Worm (Caenorhabditis elegans): ENCODE measurements around the gene mmad-1.

- no peak for TF ChIP-seq mab-5 (tag; optimal IDR thresholded peaks at IDR 0.05)
- TF ChIP-seq alr-1 (tag; optimal IDR thresholded peaks at IDR 0.05), result no peak
- no peak for TF ChIP-seq ama-1 (optimal IDR thresholded peaks at IDR 0.05)
- TF ChIP-seq nhr-25 (tag; optimal IDR thresholded peaks at IDR 0.05), result no peak
- no peak for TF ChIP-seq mdl-1 (tag; optimal IDR thresholded peaks at IDR 0.05)
- no peak for TF ChIP-seq R02D3.7 (tag; optimal IDR thresholded peaks at IDR 0.05)
- TF ChIP-seq lsy-2 (tag; optimal IDR thresholded peaks at IDR 0.05), result no peak
- no peak for TF ChIP-seq ceh-82 (tag; optimal IDR thresholded peaks at IDR 0.05)
- TF ChIP-seq sma-9 (GFP tag; optimal IDR thresholded peaks at IDR 0.05), result no peak
- TF ChIP-seq sma-9 (tag; optimal IDR thresholded peaks at IDR 0.05), result no peak
- TF ChIP-seq nhr-237 (tag; optimal IDR thresholded peaks at IDR 0.05), result no peak
- TF ChIP-seq dmd-4 (tag; optimal IDR thresholded peaks at IDR 0.05), result no peak
- TF ChIP-seq ceh-16 (tag; optimal IDR thresholded peaks at IDR 0.05), result no peak
Observed at ce11 chrIII:13503379-13503778, 45.4 kb downstream of the mmad-1 start, which contains the start of gene T28A8.4.
